Worm (Caenorhabditis elegans): ENCODE results near the gene Y110A2AL.10.

Gene Y110A2AL.10

DNA sequence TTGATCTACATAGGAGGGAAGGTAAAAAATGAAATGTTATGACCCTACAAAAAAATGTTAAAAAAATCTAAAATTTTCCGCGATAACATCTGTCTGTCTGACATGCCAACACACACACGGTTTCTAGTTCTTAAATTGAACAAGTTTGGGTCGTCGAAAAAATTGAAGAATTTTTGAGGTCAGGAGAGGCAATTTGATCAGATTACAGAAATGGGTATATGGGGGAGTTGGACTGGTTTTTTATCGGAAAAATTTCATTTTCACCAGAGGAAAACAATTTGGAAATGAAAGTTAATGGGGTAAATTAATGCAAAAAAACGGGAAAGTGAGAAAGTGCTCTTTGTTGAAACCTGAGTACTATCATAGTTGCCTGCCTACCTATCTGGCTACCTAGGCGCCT is 17.9 kb downstream of the Y110A2AL.10 start:
- TF ChIP-seq K11D2.4 (GFP tag; IDR thresholded peaks at IDR 0.05): no peak
- TF ChIP-seq egrh-3 (GFP tag; IDR thresholded peaks at IDR 0.05): no peak
- TF ChIP-seq sea-2 (GFP tag; IDR thresholded peaks at IDR 0.05): no peak
- no peak for TF ChIP-seq ztf-3 (GFP tag; optimal IDR thresholded peaks at IDR 0.05)
- no peak for TF ChIP-seq madf-3 (GFP tag; IDR thresholded peaks at IDR 0.05)
- no peak for TF ChIP-seq nfya-2 (GFP tag; IDR thresholded peaks at IDR 0.05)
- no peak for TF ChIP-seq repo-1 (tag; optimal IDR thresholded peaks at IDR 0.05)
- TF ChIP-seq C17E4.6 (GFP tag; IDR thresholded peaks at IDR 0.05): no peak
- TF ChIP-seq mel-28 (tag; optimal IDR thresholded peaks at IDR 0.05; ENCODE audit: borderline replicate concordance): no peak

- no peak for TF ChIP-seq Y53G8AR.9 (GFP tag; conservative IDR thresholded peaks at IDR 0.05)
- no peak for TF ChIP-seq ama-1 (optimal IDR thresholded peaks at IDR 0.05)
- TF ChIP-seq ama-1 (GFP tag; optimal IDR thresholded peaks at IDR 0.05): no peak
- no peak for TF ChIP-seq dox-1 (GFP tag; IDR thresholded peaks at IDR 0.05)
- TF ChIP-seq B0261.1 (tag; optimal IDR thresholded peaks at IDR 0.05): no peak
- TF ChIP-seq hrde-1 (tag; optimal IDR thresholded peaks at IDR 0.05; ENCODE audit: borderline replicate concordance): no peak
- TF ChIP-seq die-1 (tag; optimal IDR thresholded peaks at IDR 0.05): no peak
- TF ChIP-seq repo-1 (tag; optimal IDR thresholded peaks at IDR 0.05): no peak
- no peak for TF ChIP-seq ztf-22 (GFP tag; optimal IDR thresholded peaks at IDR 0.05)
- no peak for TF ChIP-seq unc-62 (GFP tag; optimal IDR thresholded peaks at IDR 0.05)
- no peak for TF ChIP-seq attf-5 (GFP tag; optimal IDR thresholded peaks at IDR 0.05)
Observed at ce11 chrII:2852493-2852892, 19.2 kb downstream of the Y110A2AL.10 start, which contains the start of gene ptc-3. TSS of gene ptc-3 (minus strand) at chrII:2852593.

- no peak for TF ChIP-seq pha-4 (tag; optimal IDR thresholded peaks at IDR 0.05)
- no peak for TF ChIP-seq unc-62 (GFP tag; optimal IDR thresholded peaks at IDR 0.05)
- TF ChIP-seq snpc-3.4 (tag; optimal IDR thresholded peaks at IDR 0.05): no peak
- no peak for TF ChIP-seq gei-17 (GFP tag; optimal IDR thresholded peaks at IDR 0.05)
- no peak for TF ChIP-seq hlh-12 (tag; optimal IDR thresholded peaks at IDR 0.05)
- no peak for TF ChIP-seq hmg-20 (GFP tag; IDR thresholded peaks at IDR 0.05)
- TF ChIP-seq nhr-80 (tag; optimal IDR thresholded peaks at IDR 0.05): no peak
- TF ChIP-seq unc-130 (GFP tag; optimal IDR thresholded peaks at IDR 0.05): no peak
- no peak for TF ChIP-seq snpc-4 (GFP tag; optimal IDR thresholded peaks at IDR 0.05)
- no peak for TF ChIP-seq snpc-4 (tag; optimal IDR thresholded peaks at IDR 0.05)
- no peak for TF ChIP-seq madf-3 (GFP tag; IDR thresholded peaks at IDR 0.05)
- no peak for TF ChIP-seq him-1 (tag; optimal IDR thresholded peaks at IDR 0.05)
- TF ChIP-seq nhr-90 (tag; optimal IDR thresholded peaks at IDR 0.05): no peak
- TF ChIP-seq hlh-26 (GFP tag; conservative IDR thresholded peaks at IDR 0.05): no peak
- no peak for TF ChIP-seq T26A5.8 (tag; optimal IDR thresholded peaks at IDR 0.05)
- TF ChIP-seq attf-6 (GFP tag; IDR thresholded peaks at IDR 0.05): no peak
- no peak for TF ChIP-seq F57A8.1 (GFP tag; optimal IDR thresholded peaks at IDR 0.05)
- no peak for TF ChIP-seq lin-40 (tag; optimal IDR thresholded peaks at IDR 0.05)
- TF ChIP-seq egrh-3 (GFP tag; IDR thresholded peaks at IDR 0.05): no peak
Observed at ce11 chrII:2846552-2846951, 25.2 kb downstream of the Y110A2AL.10 start.

- TF ChIP-seq pbrm-1 (GFP tag; IDR thresholded peaks at IDR 0.05) (0 out of 2 replicates have a peak, but pooled peaks have one; percentile 18), zfh-2 (GFP tag; conservative IDR thresholded peaks at IDR 0.05) (peak; percentile 59), bed-1 (GFP tag; IDR thresholded peaks at IDR 0.05) (0 out of 2 replicates have a peak, but pooled peaks have one; percentile 34), F37B4.10 (GFP tag; IDR thresholded peaks at IDR 0.05) (no peak), rcor-1 (GFP tag; IDR thresholded peaks at IDR 0.05) (no peak), ceh-100 (GFP tag; IDR thresholded peaks at IDR 0.05) (no peak), die-1 (tag; optimal IDR thresholded peaks at IDR 0.05) (no peak)
Observed at ce11 chrII:2845674-2846073, 26.0 kb downstream of the Y110A2AL.10 start.

Data from whole organism, young adult.